Worm (Caenorhabditis elegans) whole organism, late embryonic: Measurements from ENCODE around the gene M116.5.

Experiments used
- K02D7.2 ChIP-seq: sonication (generic microtip); optimal IDR thresholded peaks from 2 replicates; lab custom pipeline; 2017; ENCODE audit warnings: mild to moderate bottlenecking, missing genetic modification characterization, missing compliant biosample characterization
- Y22D7AL.16 ChIP-seq: sonication (generic microtip); optimal IDR thresholded peaks from 2 replicates; lab custom pipeline; 2016; ENCODE audit warnings: missing genetic modification characterization, missing compliant biosample characterization
- ceh-24 ChIP-seq: sonication (generic microtip); optimal IDR thresholded peaks from 2 replicates; lab custom pipeline; 2016; ENCODE audit warnings: mild to moderate bottlenecking, missing genetic modification characterization, missing compliant biosample characterization
- ceh-45 ChIP-seq: fragments of 200-800 bp; sonication (Bioruptor generic); IDR thresholded peaks from 2 replicates; pipeline ENCODE4 v1.3.6; 2022; ENCODE audit warnings: missing genetic modification reagents, missing genetic modification characterization, missing compliant biosample characterization
- dmd-4 ChIP-seq: sonication (generic microtip); optimal IDR thresholded peaks from 2 replicates; lab custom pipeline; 2016; ENCODE audit warnings: borderline replicate concordance, missing genetic modification characterization, missing compliant biosample characterization
- dve-1 ChIP-seq: sonication (generic microtip); optimal IDR thresholded peaks from 2 replicates; lab custom pipeline; 2017; ENCODE audit warnings: antibody characterized with exemption, mild to moderate bottlenecking, missing genetic modification characterization, missing compliant biosample characterization
- ets-4 ChIP-seq: sonication (generic microtip); optimal IDR thresholded peaks from 2 replicates; lab custom pipeline; 2016; ENCODE audit warnings: missing genetic modification characterization, missing compliant biosample characterization
- fkh-6 ChIP-seq: sonication (generic microtip); optimal IDR thresholded peaks from 2 replicates; lab custom pipeline; 2016; ENCODE audit warnings: missing genetic modification characterization, missing compliant biosample characterization
- hlh-13 ChIP-seq: fragments of 200-800 bp; sonication (Bioruptor generic); optimal IDR thresholded peaks from 2 replicates; lab custom pipeline; 2018; ENCODE audit warnings: mild to moderate bottlenecking, missing genetic modification characterization, missing compliant biosample characterization
- lin-11 ChIP-seq: fragments of 200-800 bp; sonication (Bioruptor generic); optimal IDR thresholded peaks from 2 replicates; lab custom pipeline; 2018; ENCODE audit warnings: mild to moderate bottlenecking, missing genetic modification characterization, missing compliant biosample characterization
- nfya-1 ChIP-seq: sonication (generic microtip); optimal IDR thresholded peaks from 2 replicates; lab custom pipeline; 2017; ENCODE audit warnings: missing genetic modification characterization, mild to moderate bottlenecking, missing compliant biosample characterization, antibody characterized with exemption, moderate library complexity
- sox-4 ChIP-seq: sonication (generic microtip); optimal IDR thresholded peaks from 2 replicates; lab custom pipeline; 2017; ENCODE audit warnings: mild to moderate bottlenecking, missing genetic modification characterization, inconsistent platforms, missing compliant biosample characterization
- unc-3 ChIP-seq, 2 experiments: fragments of 200-800 bp in 1 of 2; sonication (Bioruptor generic) in 1 of 2; sonication (generic microtip) in 1 of 2; conservative IDR thresholded peaks in 1 of 2; optimal IDR thresholded peaks in 1 of 2; 2 replicates each; pipeline versions ENCODE4 v1.3.6 to Lab custom; 2016 to 2022; ENCODE audit warnings: missing compliant biosample characterization in 2 of 2, missing genetic modification characterization in 2 of 2, missing genetic modification reagents in 1 of 2
- ztf-16 ChIP-seq: sonication (generic microtip); optimal IDR thresholded peaks from 2 replicates; lab custom pipeline; 2017; ENCODE audit warnings: missing genetic modification characterization, missing compliant biosample characterization

- TF ChIP-seq ceh-45 (no peak), dve-1 (tag; lab: Kevin White, UChicago) (no peak), ets-4 (no peak), Y22D7AL.16 (no peak), nfya-1 (no peak), lin-11 (tag; lab: Kevin White, UChicago) (no peak), fkh-6 (tag; lab: Kevin White, UChicago) (no peak), K02D7.2 (no peak), ztf-16 (tag; lab: Kevin White, UChicago) (no peak), hlh-13 (no peak), unc-3 (GFP tag; conservative IDR thresholded peaks at IDR 0.05; lab: Robert Waterston, UW) (no peak), unc-3 (tag; optimal IDR thresholded peaks at IDR 0.05; lab: Kevin White, UChicago) (no peak), ceh-24 (no peak), sox-4 (tag; lab: Kevin White, UChicago) (no peak), dmd-4 (tag; lab: Kevin White, UChicago) (no peak)
These were observed 40.5 kb downstream of the M116.5 start for ce11 chrIV:8380266-8380850.
